Worm (Caenorhabditis elegans) whole organism, mixed stage, embryonic: ENCODE measurements around the gene D2045.8.

Experiments used
- M03D4.4 ChIP-seq: sonication (generic microtip); optimal IDR thresholded peaks from 2 replicates; lab custom pipeline; 2017; ENCODE audit warnings: mild to moderate bottlenecking, missing genetic modification characterization, missing compliant biosample characterization
- bed-3 ChIP-seq: fragments of 200-800 bp; sonication (Bioruptor generic); optimal IDR thresholded peaks from 3 replicates; lab custom pipeline; 2018; ENCODE audit warnings: mild to moderate bottlenecking, missing genetic modification characterization, moderate library complexity, missing compliant biosample characterization
- blmp-1 ChIP-seq: fragments of 150-350 bp; optimal IDR thresholded peaks from 2 replicates; lab custom pipeline; 2014; ENCODE audit warnings: missing biosample characterization, missing genetic modification characterization
- ceh-39 ChIP-seq: fragments of 150-350 bp; optimal IDR thresholded peaks from 2 replicates; lab custom pipeline; 2014; ENCODE audit warnings: missing biosample characterization, missing genetic modification characterization
- ceh-83 ChIP-seq: fragments of 200-800 bp; sonication (Bioruptor generic); optimal IDR thresholded peaks from 2 replicates; lab custom pipeline; 2018; ENCODE audit warnings: mild to moderate bottlenecking, missing genetic modification characterization, missing compliant biosample characterization
- ces-1 ChIP-seq: fragments of 150-350 bp; optimal IDR thresholded peaks from 2 replicates; lab custom pipeline; 2014; ENCODE audit warnings: missing biosample characterization, missing genetic modification reagents, missing genetic modification characterization
- cnd-1 ChIP-seq: fragments of 200-800 bp; sonication (Bioruptor generic); optimal IDR thresholded peaks from 2 replicates; lab custom pipeline; 2018; ENCODE audit warnings: mild to moderate bottlenecking, missing genetic modification characterization, missing compliant biosample characterization
- elt-3 ChIP-seq: fragments of 150-350 bp; optimal IDR thresholded peaks from 2 replicates; lab custom pipeline; 2014; ENCODE audit warnings: missing biosample characterization, missing genetic modification characterization
- flh-1 ChIP-seq: fragments of 200-800 bp; sonication (Bioruptor generic); optimal IDR thresholded peaks from 2 replicates; lab custom pipeline; 2018; ENCODE audit warnings: mild to moderate bottlenecking, missing genetic modification characterization, moderate library complexity, missing compliant biosample characterization
- ham-2 ChIP-seq: fragments of 200-800 bp; sonication (Bioruptor generic); optimal IDR thresholded peaks from 2 replicates; lab custom pipeline; 2018; ENCODE audit warnings: mild to moderate bottlenecking, missing genetic modification characterization, missing compliant biosample characterization
- hlh-1 ChIP-seq: fragments of 150-350 bp; optimal IDR thresholded peaks from 2 replicates; lab custom pipeline; 2014; ENCODE audit warnings: missing biosample characterization, missing genetic modification reagents, missing genetic modification characterization
- lin-13 ChIP-seq: fragments of 150-350 bp; optimal IDR thresholded peaks from 2 replicates; lab custom pipeline; 2014; ENCODE audit warnings: missing biosample characterization, missing genetic modification characterization
- lin-32 ChIP-seq: fragments of 200-800 bp; sonication (Bioruptor generic); optimal IDR thresholded peaks from 2 replicates; lab custom pipeline; 2018; ENCODE audit warnings: mild to moderate bottlenecking, missing genetic modification characterization, missing compliant biosample characterization
- lsy-2 ChIP-seq: fragments of 150-350 bp; optimal IDR thresholded peaks from 2 replicates; lab custom pipeline; 2014; ENCODE audit warnings: missing biosample characterization, missing genetic modification characterization
- mab-5 ChIP-seq: fragments of 150-350 bp; optimal IDR thresholded peaks from 2 replicates; lab custom pipeline; 2014; ENCODE audit warnings: missing biosample characterization, missing genetic modification characterization
- mep-1 ChIP-seq: fragments of 150-350 bp; optimal IDR thresholded peaks from 2 replicates; lab custom pipeline; 2017; ENCODE audit warnings: missing biosample characterization, missing genetic modification reagents, missing genetic modification characterization, inconsistent platforms
- mls-2 ChIP-seq: sonication (generic microtip); optimal IDR thresholded peaks from 2 replicates; lab custom pipeline; 2016; ENCODE audit warnings: mild to moderate bottlenecking, missing genetic modification characterization, moderate library complexity, missing compliant biosample characterization
- nhr-12 ChIP-seq: fragments of 150-350 bp; optimal IDR thresholded peaks from 2 replicates; lab custom pipeline; 2014; ENCODE audit warnings: missing biosample characterization, missing genetic modification characterization
- nhr-2 ChIP-seq: fragments of 150-350 bp; optimal IDR thresholded peaks from 2 replicates; lab custom pipeline; 2014; ENCODE audit warnings: missing biosample characterization, missing genetic modification characterization
- nhr-237 ChIP-seq: fragments of 150-350 bp; optimal IDR thresholded peaks from 2 replicates; lab custom pipeline; 2014; ENCODE audit warnings: missing biosample characterization, missing genetic modification characterization
- nhr-28 ChIP-seq: fragments of 150-350 bp; optimal IDR thresholded peaks from 2 replicates; lab custom pipeline; 2014; ENCODE audit warnings: missing biosample characterization, missing genetic modification characterization
- nhr-76 ChIP-seq: sonication (generic microtip); optimal IDR thresholded peaks from 2 replicates; lab custom pipeline; 2017; ENCODE audit warnings: missing biosample characterization, missing genetic modification characterization
- pha-4 ChIP-seq: fragments of 150-350 bp; optimal IDR thresholded peaks from 2 replicates; lab custom pipeline; 2018; ENCODE audit warnings: missing biosample characterization, missing genetic modification reagents, missing genetic modification characterization
- sem-2 ChIP-seq: fragments of 200-800 bp; sonication (Bioruptor generic); optimal IDR thresholded peaks from 2 replicates; lab custom pipeline; 2018; ENCODE audit warnings: mild to moderate bottlenecking, missing genetic modification characterization, missing compliant biosample characterization
- snpc-4 ChIP-seq: fragments of 150-350 bp; optimal IDR thresholded peaks from 2 replicates; lab custom pipeline; 2014; ENCODE audit warnings: missing biosample characterization, missing genetic modification characterization
- sptf-1 ChIP-seq: sonication (generic microtip); optimal IDR thresholded peaks from 2 replicates; lab custom pipeline; 2017; ENCODE audit warnings: mild to moderate bottlenecking, missing genetic modification characterization, moderate library complexity, missing compliant biosample characterization
- tbx-8 ChIP-seq: fragments of 200-800 bp; sonication (Bioruptor generic); optimal IDR thresholded peaks from 2 replicates; lab custom pipeline; 2018; ENCODE audit warnings: mild to moderate bottlenecking, missing genetic modification characterization, moderate library complexity, missing compliant biosample characterization
- unc-120 ChIP-seq: sonication (generic microtip); optimal IDR thresholded peaks from 2 replicates; lab custom pipeline; 2017; ENCODE audit warnings: missing genetic modification characterization, missing compliant biosample characterization; ENCODE audit not compliant: poor library complexity, severe bottlenecking
- unc-62 ChIP-seq: fragments of 150-350 bp; optimal IDR thresholded peaks from 2 replicates; lab custom pipeline; 2014; ENCODE audit warnings: missing biosample characterization, missing genetic modification reagents, missing genetic modification characterization
- ztf-11 ChIP-seq: fragments of 150-350 bp; optimal IDR thresholded peaks from 2 replicates; lab custom pipeline; 2014; ENCODE audit warnings: missing biosample characterization, missing genetic modification characterization

Gene D2045.8

ce11 chrIII:10512570-10512969 lies 30.5 kb downstream of the D2045.8 start:
- no peak for TF ChIP-seq mep-1 (tag; lab: Kevin White, UChicago)
- TF ChIP-seq nhr-2 (tag; lab: Kevin White, UChicago) = no peak
- peak; percentile 60 for TF ChIP-seq ces-1
- no peak for TF ChIP-seq M03D4.4

ce11 chrIII:10515751-10516150 lies 33.7 kb downstream of the D2045.8 start:
- TF ChIP-seq nhr-2 (tag; lab: Kevin White, UChicago) = no peak
- no peak for TF ChIP-seq nhr-76

- TF ChIP-seq pha-4 = no peak
- TF ChIP-seq lsy-2 (tag; lab: Kevin White, UChicago) = no peak
- no peak for TF ChIP-seq flh-1 (GFP tag; lab: Kevin White, UChicago)
- TF ChIP-seq unc-120 (tag; lab: Kevin White, UChicago) = no peak
- TF ChIP-seq mab-5 (tag; lab: Kevin White, UChicago) = no peak
- no peak for TF ChIP-seq nhr-12 (tag; lab: Kevin White, UChicago)
- TF ChIP-seq lin-13 (tag; lab: Kevin White, UChicago) = no peak
- no peak for TF ChIP-seq bed-3
- no peak for TF ChIP-seq mls-2
- no peak for TF ChIP-seq blmp-1 (tag; lab: Kevin White, UChicago)
- TF ChIP-seq ces-1 = no peak
- no peak for TF ChIP-seq cnd-1 (tag; lab: Kevin White, UChicago)
- no peak for TF ChIP-seq nhr-76
- TF ChIP-seq sptf-1 = no peak
- no peak for TF ChIP-seq snpc-4 (tag; lab: Kevin White, UChicago)
- no peak for TF ChIP-seq mep-1 (tag; lab: Kevin White, UChicago)
- TF ChIP-seq nhr-28 (tag; lab: Kevin White, UChicago) = no peak
- no peak for TF ChIP-seq elt-3 (tag; lab: Kevin White, UChicago)
These were observed 36.8 kb downstream of the D2045.8 start for ce11 chrIII:10518884-10519283.

ce11 chrIII:10519615-10520014 lies 37.5 kb downstream of the D2045.8 start:
- TF ChIP-seq lsy-2 (tag; lab: Kevin White, UChicago) (no peak), hlh-1 (tag; lab: Kevin White, UChicago) (no peak), flh-1 (GFP tag; lab: Kevin White, UChicago) (no peak), sem-2 (GFP tag; lab: Kevin White, UChicago) (no peak)

- TF ChIP-seq unc-62 (GFP tag; lab: Kevin White, UChicago) (peak; percentile 22), mep-1 (tag; lab: Kevin White, UChicago) (no peak), unc-120 (tag; lab: Kevin White, UChicago) (peak; percentile 47), hlh-1 (tag; lab: Kevin White, UChicago) (peak; percentile 62)
These were observed 38.4 kb downstream of the D2045.8 start, which contains the start of gene unc-49 for ce11 chrIII:10520523-10520922. Gene unc-49, plus strand, starts transcription at chrIII:10520762.

ce11 chrIII:10521219-10521618 lies 39.1 kb downstream of the D2045.8 start:
- no peak for TF ChIP-seq flh-1 (GFP tag; lab: Kevin White, UChicago)
- no peak for TF ChIP-seq nhr-2 (tag; lab: Kevin White, UChicago)
- TF ChIP-seq M03D4.4 = no peak
- TF ChIP-seq snpc-4 (tag; lab: Kevin White, UChicago) = no peak
- TF ChIP-seq nhr-12 (tag; lab: Kevin White, UChicago) = no peak
- TF ChIP-seq ceh-83 (GFP tag; lab: Kevin White, UChicago) = no peak
- no peak for TF ChIP-seq mab-5 (tag; lab: Kevin White, UChicago)
- no peak for TF ChIP-seq nhr-237 (tag; lab: Kevin White, UChicago)
- no peak for TF ChIP-seq cnd-1 (tag; lab: Kevin White, UChicago)
- no peak for TF ChIP-seq ztf-11 (tag; lab: Kevin White, UChicago)
- no peak for TF ChIP-seq elt-3 (tag; lab: Kevin White, UChicago)
- no peak for TF ChIP-seq nhr-76
- TF ChIP-seq nhr-28 (tag; lab: Kevin White, UChicago) = no peak
- no peak for TF ChIP-seq mls-2
- TF ChIP-seq lin-32 (GFP tag; lab: Kevin White, UChicago) = no peak
- TF ChIP-seq tbx-8 = no peak
- TF ChIP-seq hlh-1 (tag; lab: Kevin White, UChicago) = no peak

- TF ChIP-seq hlh-1 (tag; lab: Kevin White, UChicago) (no peak), M03D4.4 (no peak), nhr-237 (tag; lab: Kevin White, UChicago) (no peak), nhr-76 (no peak), lsy-2 (tag; lab: Kevin White, UChicago) (no peak), cnd-1 (tag; lab: Kevin White, UChicago) (no peak), nhr-2 (tag; lab: Kevin White, UChicago) (no peak), mep-1 (tag; lab: Kevin White, UChicago) (no peak), blmp-1 (tag; lab: Kevin White, UChicago) (no peak), ceh-39 (tag; lab: Kevin White, UChicago) (no peak), bed-3 (no peak), tbx-8 (no peak), snpc-4 (tag; lab: Kevin White, UChicago) (no peak), flh-1 (GFP tag; lab: Kevin White, UChicago) (no peak), ham-2 (no peak)
These were observed 40.9 kb downstream of the D2045.8 start for ce11 chrIII:10523025-10523424.
